Worm (Caenorhabditis elegans): Measurements from ENCODE around the gene gsto-1.

DNA sequence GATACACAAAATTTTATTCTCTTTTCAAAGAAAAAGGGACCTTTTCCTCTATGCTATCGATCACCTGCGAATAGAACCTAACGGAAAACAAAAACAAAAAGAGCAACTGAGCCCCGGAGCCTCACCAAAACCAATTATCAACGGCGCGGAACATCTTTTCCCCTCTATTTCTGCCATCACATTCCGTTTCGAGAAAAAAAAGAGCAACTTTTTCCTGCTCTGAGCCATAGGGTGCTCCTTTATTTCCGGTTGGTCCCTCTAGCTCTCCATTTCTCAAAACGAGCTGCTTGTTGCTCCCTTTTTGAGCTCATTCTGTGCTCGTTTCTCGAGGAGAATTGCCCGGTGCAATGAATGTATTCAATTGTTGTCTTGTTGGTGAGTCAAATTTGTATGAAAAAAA, 32.8 kb upstream of the gsto-1 start, which contains the start of gene clp-1:
- no peak for TF ChIP-seq nhr-28 (tag; optimal IDR thresholded peaks at IDR 0.05)
- no peak for TF ChIP-seq ceh-63 (GFP tag; optimal IDR thresholded peaks at IDR 0.05)
- TF ChIP-seq pag-3 (tag; optimal IDR thresholded peaks at IDR 0.05; ENCODE audit: borderline replicate concordance, insufficient read depth), result no peak
- no peak for TF ChIP-seq nhr-77 (tag; optimal IDR thresholded peaks at IDR 0.05)
- TF ChIP-seq elt-2 (tag; optimal IDR thresholded peaks at IDR 0.05), result no peak
